Fruit fly (Drosophila melanogaster) whole organism, wandering third instar larva: Measurements from ENCODE around the gene Osi23.

ENCODE experiments used
- Dfd ChIP-seq: fragments of >200 bp; optimal IDR thresholded peaks from 2 replicates; lab custom pipeline; 2017; ENCODE audit warnings: missing biosample characterization, missing genetic modification characterization
- Hr78 ChIP-seq: fragments of >200 bp; optimal IDR thresholded peaks from 2 replicates; lab custom pipeline; 2017; ENCODE audit warnings: missing biosample characterization, missing genetic modification characterization
- Rel ChIP-seq, 2 experiments: fragments of 200-800 bp; sonication (Bioruptor generic) in 1 of 2; optimal IDR thresholded peaks; 2 replicates in 1 of 2; 3 replicates in 1 of 2; lab custom pipeline; 2016 to 2019; ENCODE audit warnings: mild to moderate bottlenecking in 2 of 2, missing biosample characterization in 2 of 2, missing genetic modification characterization in 2 of 2, moderate library complexity in 1 of 2
- lola ChIP-seq: fragments of >200 bp; optimal IDR thresholded peaks from 2 replicates; lab custom pipeline; 2017; ENCODE audit warnings: missing biosample characterization, missing genetic modification characterization
- pan ChIP-seq: fragments of >200 bp; optimal IDR thresholded peaks from 2 replicates; lab custom pipeline; 2017

DNA sequence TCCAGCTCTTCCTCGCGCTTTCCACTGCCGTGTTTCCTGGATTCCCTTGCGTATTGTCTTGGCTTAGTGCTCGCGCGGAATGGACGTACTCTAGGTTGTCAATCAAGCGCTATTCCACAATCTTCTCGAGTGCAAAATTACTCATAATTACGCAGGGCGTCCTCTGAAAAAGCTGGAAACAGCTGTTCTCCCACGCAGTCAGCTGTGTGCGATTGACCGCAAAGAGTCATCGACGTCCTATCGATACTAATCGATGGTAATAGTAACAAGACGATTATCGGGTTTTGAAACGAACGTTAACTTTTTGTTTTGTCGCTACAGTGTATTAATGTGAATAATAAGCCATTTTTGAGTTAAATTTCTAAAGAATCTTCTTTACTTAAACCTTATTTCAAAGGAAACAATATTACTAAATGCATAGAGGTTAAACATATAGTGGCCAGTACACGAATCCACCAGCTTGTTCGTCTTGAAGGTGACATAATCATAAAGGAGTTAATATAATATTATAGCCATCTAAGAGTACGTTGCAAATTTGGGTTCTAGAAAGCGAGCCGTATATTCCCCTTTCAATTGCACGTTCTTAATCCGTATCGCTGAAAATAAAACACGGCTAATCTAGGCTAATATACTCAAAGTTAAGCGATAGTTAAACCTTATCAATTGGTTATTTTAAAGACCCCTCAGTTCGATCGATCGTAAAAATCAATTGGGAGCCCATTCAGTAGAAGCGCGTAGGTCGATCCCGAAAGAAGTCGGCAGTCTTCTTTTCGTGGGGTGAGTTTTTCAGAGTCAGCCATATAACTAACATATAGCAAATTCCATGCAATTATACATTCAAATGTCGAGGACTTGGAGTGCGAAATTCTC lies 14.5 kb upstream of the Osi23 start, which contains the start of the genes CG2224 and CDase:
- no peak for TF ChIP-seq lola (GFP tag; lab: Kevin White, UChicago)
- TF ChIP-seq Hr78, result no peak
- TF ChIP-seq Rel (GFP tag; optimal IDR thresholded peaks at IDR 0.05; lab: Kevin White, UChicago), result no peak
- no peak for TF ChIP-seq Rel (tag; optimal IDR thresholded peaks at IDR 0.05; lab: Kevin White, UChicago)
- TF ChIP-seq pan (lab: Kevin White, UChicago), result no peak
- no peak for TF ChIP-seq Dfd (GFP tag; lab: Kevin White, UChicago)
